Fruit fly (Drosophila melanogaster) whole organism, embryonic: ENCODE results near the gene CG15390.

ENCODE experiments used
- CG11560 ChIP-seq: fragments of 200-800 bp; sonication (Bioruptor generic); IDR thresholded peaks from 3 replicates; pipeline ENCODE4 v1.3.6; 2022; ENCODE audit warnings: missing biosample characterization, missing genetic modification characterization
- CG14014 ChIP-seq: fragments of 200-800 bp; sonication (Bioruptor generic); IDR thresholded peaks from 2 replicates; pipeline ENCODE4 v1.3.6; 2022; ENCODE audit warnings: missing biosample characterization, missing genetic modification characterization
- CG5180 ChIP-seq: fragments of 200-800 bp; sonication (Bioruptor generic); optimal IDR thresholded peaks from 3 replicates; lab custom pipeline; 2017; ENCODE audit warnings: missing biosample characterization, missing genetic modification characterization, mild to moderate bottlenecking, moderate library complexity, missing genetic modification reagents
- Eip74EF ChIP-seq, 2 experiments: fragments of 200-800 bp in 1 of 2; fragments of >200 bp in 1 of 2; sonication (Bioruptor generic) in 1 of 2; optimal IDR thresholded peaks; 2 replicates each; lab custom pipeline; 2017 to 2019; ENCODE audit warnings: missing biosample characterization in 2 of 2, missing genetic modification characterization in 2 of 2, mild to moderate bottlenecking in 1 of 2, moderate library complexity in 1 of 2
- Optix ChIP-seq: fragments of 200-800 bp; sonication (Bioruptor generic); IDR thresholded peaks from 3 replicates; pipeline ENCODE4 v1.3.6; 2022; ENCODE audit warnings: missing biosample characterization, missing genetic modification characterization
- Usf ChIP-seq: fragments of 200-800 bp; sonication (Bioruptor generic); optimal IDR thresholded peaks from 2 replicates; lab custom pipeline; 2017; ENCODE audit warnings: missing genotype, missing biosample characterization, missing genetic modification characterization
- amos ChIP-seq: fragments of 200-800 bp; sonication (Bioruptor generic); IDR thresholded peaks from 2 replicates; pipeline ENCODE4 v1.3.6; 2022; ENCODE audit warnings: missing biosample characterization, missing genetic modification characterization; ENCODE audit not compliant: partially characterized antibody
- chn ChIP-seq: fragments of 200-800 bp; sonication (Bioruptor generic); optimal IDR thresholded peaks from 2 replicates; lab custom pipeline; 2016; ENCODE audit warnings: missing biosample characterization, missing genetic modification characterization
- crc ChIP-seq: fragments of 200-800 bp; sonication (Bioruptor generic); optimal IDR thresholded peaks from 2 replicates; lab custom pipeline; 2016; ENCODE audit warnings: missing biosample characterization, missing genetic modification characterization
- cwo ChIP-seq: fragments of 200-800 bp; sonication (Bioruptor generic); optimal IDR thresholded peaks from 3 replicates; lab custom pipeline; 2017; ENCODE audit warnings: missing biosample characterization, missing genetic modification characterization, mild to moderate bottlenecking, moderate library complexity, missing genetic modification reagents
- fru ChIP-seq: fragments of >200 bp; optimal IDR thresholded peaks from 2 replicates; lab custom pipeline; 2017
- mld ChIP-seq: fragments of 200-800 bp; sonication (Bioruptor generic); IDR thresholded peaks from 3 replicates; pipeline ENCODE4 v1.3.6; 2022; ENCODE audit warnings: missing biosample characterization, missing genetic modification characterization; ENCODE audit not compliant: partially characterized antibody
- nerfin-1 ChIP-seq: fragments of 200-800 bp; sonication (Bioruptor generic); optimal IDR thresholded peaks from 3 replicates; lab custom pipeline; 2019; ENCODE audit warnings: missing biosample characterization, mild to moderate bottlenecking, missing genetic modification characterization, moderate library complexity
- vfl ChIP-seq: fragments of 200-800 bp; sonication (Bioruptor generic); optimal IDR thresholded peaks from 2 replicates; lab custom pipeline; 2016; ENCODE audit warnings: missing biosample characterization, missing genetic modification characterization

DNA sequence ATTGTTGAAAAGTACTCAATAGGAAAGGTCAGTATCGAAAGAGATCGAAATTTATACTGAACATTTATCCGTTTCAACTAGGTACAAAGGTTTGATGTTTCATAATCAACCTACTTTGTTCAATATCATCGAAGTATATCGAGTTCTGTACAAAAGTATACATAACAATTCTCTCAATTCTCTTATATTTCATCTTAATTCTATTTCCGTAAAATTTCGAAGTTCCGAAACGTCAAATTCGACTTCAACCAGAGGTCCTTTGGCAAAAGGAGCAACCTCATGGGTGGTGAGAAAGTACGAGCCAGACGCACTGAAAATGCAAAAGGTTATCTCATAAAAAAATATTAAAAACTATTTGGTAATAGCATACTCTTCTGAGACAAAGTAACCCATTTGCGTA is 42.1 kb downstream of the CG15390 start, which contains the start of gene CG31948:
- TF ChIP-seq crc (no peak), CG11560 (tag; lab: Robert Waterston, UW) (no peak), vfl (no peak), chn (GFP tag; lab: Kevin White, UChicago) (no peak), fru (lab: Kevin White, UChicago) (no peak), CG14014 (GFP tag; lab: Robert Waterston, UW) (no peak), nerfin-1 (tag; lab: Kevin White, UChicago) (no peak), Optix (no peak), cwo (GFP tag; lab: Kevin White, UChicago) (no peak), mld (GFP tag; lab: Robert Waterston, UW) (no peak), Eip74EF (GFP tag; optimal IDR thresholded peaks at IDR 0.05; lab: Kevin White, UChicago) (no peak), amos (GFP tag; lab: Robert Waterston, UW) (no peak), CG5180 (no peak), Usf (GFP tag; lab: Kevin White, UChicago) (no peak)
